Worm (Caenorhabditis elegans): ENCODE measurements around the gene npp-9.

- no peak for TF ChIP-seq cog-1 (tag; optimal IDR thresholded peaks at IDR 0.05)
- no peak for TF ChIP-seq T22C8.4 (GFP tag; IDR thresholded peaks at IDR 0.05)
- TF ChIP-seq flt-1 (GFP tag; IDR thresholded peaks at IDR 0.05) = no peak
- TF ChIP-seq ref-1 (GFP tag; conservative IDR thresholded peaks at IDR 0.05) = no peak
- TF ChIP-seq ztf-29 (GFP tag; IDR thresholded peaks at IDR 0.05) = no peak
- no peak for TF ChIP-seq tab-1 (GFP tag; IDR thresholded peaks at IDR 0.05)
These were observed 32.9 kb upstream of the npp-9 start for ce11 chrIII:3437139-3437538.
